Fruit fly (Drosophila melanogaster) whole organism, embryonic: ENCODE measurements around the gene CG44355.

Source experiments
- Awh ChIP-seq: fragments of 200-800 bp; sonication (Bioruptor generic); IDR thresholded peaks from 2 replicates; pipeline ENCODE4, ENCODE4 v1.3.6; 2022; ENCODE audit warnings: missing biosample characterization, missing genetic modification characterization
- CG10366 ChIP-seq: fragments of 200-800 bp; sonication (Bioruptor generic); IDR thresholded peaks from 2 replicates; pipeline ENCODE4 v1.3.6; 2022; ENCODE audit warnings: missing biosample characterization, missing genetic modification characterization
- CG10543 ChIP-seq: fragments of 200-800 bp; sonication (Bioruptor generic); optimal IDR thresholded peaks from 3 replicates; lab custom pipeline; 2017; ENCODE audit warnings: missing biosample characterization, mild to moderate bottlenecking, missing genetic modification characterization, moderate library complexity
- CG10979 ChIP-seq: fragments of 200-800 bp; sonication (Bioruptor generic); optimal IDR thresholded peaks from 2 replicates; lab custom pipeline; 2018; ENCODE audit warnings: missing biosample characterization, mild to moderate bottlenecking, missing genetic modification characterization, moderate library complexity
- CG12104 ChIP-seq: fragments of 200-800 bp; sonication (Bioruptor generic); optimal IDR thresholded peaks from 3 replicates; lab custom pipeline; 2016; ENCODE audit warnings: missing biosample characterization, missing genetic modification characterization
- CG13624 ChIP-seq: fragments of 200-800 bp; sonication (Bioruptor generic); optimal IDR thresholded peaks from 2 replicates; lab custom pipeline; 2016; ENCODE audit warnings: missing biosample characterization, missing genetic modification characterization
- CG16779 ChIP-seq: fragments of 200-800 bp; sonication (Bioruptor generic); IDR thresholded peaks from 2 replicates; pipeline ENCODE4 v1.3.6; 2022; ENCODE audit warnings: missing biosample characterization, missing genetic modification characterization
- CG17359 ChIP-seq: fragments of 200-800 bp; sonication (Bioruptor generic); optimal IDR thresholded peaks from 3 replicates; lab custom pipeline; 2018; ENCODE audit warnings: missing biosample characterization, mild to moderate bottlenecking, missing genetic modification characterization, moderate library complexity
- CG17612 ChIP-seq: fragments of 200-800 bp; sonication (Bioruptor generic); IDR thresholded peaks from 2 replicates; pipeline ENCODE4 v1.3.6; 2022; ENCODE audit warnings: missing biosample characterization, missing genetic modification characterization
- CG2678 ChIP-seq: fragments of 200-800 bp; sonication (Bioruptor generic); optimal IDR thresholded peaks from 3 replicates; lab custom pipeline; 2019; ENCODE audit warnings: missing biosample characterization, mild to moderate bottlenecking, missing genetic modification characterization, moderate library complexity
- CG32767 ChIP-seq: fragments of 200-800 bp; sonication (Bioruptor generic); IDR thresholded peaks from 2 replicates; pipeline ENCODE4 v1.3.6; 2022; ENCODE audit warnings: missing biosample characterization, missing genetic modification characterization
- CG3407 ChIP-seq: fragments of 200-800 bp; sonication (Bioruptor generic); optimal IDR thresholded peaks from 2 replicates; lab custom pipeline; 2018; ENCODE audit warnings: missing biosample characterization, mild to moderate bottlenecking, missing genetic modification characterization
- CG4328 ChIP-seq: fragments of 200-800 bp; sonication (Bioruptor generic); optimal IDR thresholded peaks from 3 replicates; lab custom pipeline; 2017; ENCODE audit warnings: missing biosample characterization, missing genetic modification reagents, missing genetic modification characterization
- CG4404 ChIP-seq: fragments of 200-800 bp; sonication (Bioruptor generic); IDR thresholded peaks from 2 replicates; pipeline ENCODE4 v1.3.6; 2022; ENCODE audit warnings: missing biosample characterization, missing genetic modification characterization
- CG6175 ChIP-seq: fragments of 200-800 bp; sonication (Bioruptor generic); IDR thresholded peaks from 3 replicates; pipeline ENCODE4 v1.3.6; 2022; ENCODE audit warnings: missing biosample characterization, missing genetic modification characterization
- CG6254 ChIP-seq: fragments of 200-800 bp; sonication (Bioruptor generic); optimal IDR thresholded peaks from 3 replicates; lab custom pipeline; 2017; ENCODE audit warnings: mild to moderate bottlenecking, missing biosample characterization, missing genetic modification reagents, missing genetic modification characterization
- CG6791 ChIP-seq: fragments of 200-800 bp; sonication (Bioruptor generic); IDR thresholded peaks from 3 replicates; pipeline ENCODE4 v1.3.6; 2022; ENCODE audit warnings: missing biosample characterization, missing genetic modification characterization; ENCODE audit not compliant: partially characterized antibody
- CG6854 ChIP-seq: fragments of 200-800 bp; sonication (Bioruptor generic); optimal IDR thresholded peaks from 3 replicates; lab custom pipeline; 2017; ENCODE audit warnings: missing biosample characterization, mild to moderate bottlenecking, missing genetic modification characterization
- CG7786 ChIP-seq: fragments of 200-800 bp; sonication (Bioruptor generic); optimal IDR thresholded peaks from 2 replicates; lab custom pipeline; 2016; ENCODE audit warnings: missing biosample characterization, missing genetic modification characterization
- CG8924 ChIP-seq: fragments of 200-800 bp; optimal IDR thresholded peaks from 3 replicates; lab custom pipeline; 2019; ENCODE audit warnings: missing biosample characterization, mild to moderate bottlenecking, missing genetic modification characterization, moderate library complexity
- CG9215 ChIP-seq: fragments of 200-800 bp; sonication (Bioruptor generic); IDR thresholded peaks from 2 replicates; pipeline ENCODE4 v1.3.6; 2022; ENCODE audit warnings: missing biosample characterization, missing genetic modification characterization
- Dbx ChIP-seq: fragments of 200-800 bp; sonication (Bioruptor generic); IDR thresholded peaks from 3 replicates; pipeline ENCODE4 v1.3.6; 2022; ENCODE audit warnings: missing biosample characterization, missing genetic modification characterization
- HHEX ChIP-seq: fragments of 200-800 bp; sonication (Bioruptor generic); optimal IDR thresholded peaks from 3 replicates; lab custom pipeline; 2017; ENCODE audit warnings: missing biosample characterization, mild to moderate bottlenecking, missing genetic modification characterization, missing genetic modification reagents
- Mes4 ChIP-seq: fragments of 200-800 bp; sonication (Bioruptor generic); optimal IDR thresholded peaks from 2 replicates; lab custom pipeline; 2016; ENCODE audit warnings: missing biosample characterization, missing genetic modification characterization
- Nf-YA ChIP-seq: fragments of 200-800 bp; sonication (Bioruptor generic); IDR thresholded peaks from 2 replicates; pipeline ENCODE4 v1.3.6; 2022; ENCODE audit warnings: missing biosample characterization, missing genetic modification characterization
- Rx ChIP-seq: fragments of 200-800 bp; sonication (Bioruptor generic); IDR thresholded peaks from 2 replicates; pipeline ENCODE4 v1.3.6; 2022; ENCODE audit warnings: missing biosample characterization, missing genetic modification characterization
- Sox100B ChIP-seq: fragments of 200-800 bp; sonication (Bioruptor generic); optimal IDR thresholded peaks from 3 replicates; lab custom pipeline; 2018; ENCODE audit warnings: missing biosample characterization, mild to moderate bottlenecking, missing genetic modification characterization
- YL-1 ChIP-seq: fragments of 200-800 bp; sonication (Bioruptor generic); optimal IDR thresholded peaks from 3 replicates; lab custom pipeline; 2017; ENCODE audit warnings: missing biosample characterization, mild to moderate bottlenecking, missing genetic modification characterization
- bsh ChIP-seq, 2 experiments: fragments of 200-800 bp; sonication (Bioruptor generic); optimal IDR thresholded peaks; 2 replicates each; lab custom pipeline; 2017 to 2018; ENCODE audit warnings: mild to moderate bottlenecking in 2 of 2, missing biosample characterization in 2 of 2, missing genetic modification characterization in 2 of 2, moderate library complexity in 1 of 2
- cato ChIP-seq: fragments of 200-800 bp; sonication (Bioruptor generic); optimal IDR thresholded peaks from 2 replicates; lab custom pipeline; 2016; ENCODE audit warnings: missing biosample characterization, missing genetic modification characterization, borderline replicate concordance
- chinmo ChIP-seq: fragments of 200-800 bp; sonication (Bioruptor generic); IDR thresholded peaks from 4 replicates; pipeline ENCODE4 v1.3.6; 2022; ENCODE audit warnings: missing biosample characterization, missing genetic modification characterization; ENCODE audit not compliant: partially characterized antibody
- dan ChIP-seq: fragments of 200-800 bp; sonication (Bioruptor generic); IDR thresholded peaks from 2 replicates; pipeline ENCODE4 v1.3.6; 2022; ENCODE audit warnings: missing biosample characterization, missing genetic modification characterization
- dysf ChIP-seq: fragments of 200-800 bp; sonication (Bioruptor generic); IDR thresholded peaks from 3 replicates; pipeline ENCODE4 v1.3.6; 2022; ENCODE audit warnings: missing biosample characterization, missing genetic modification characterization
- fd102C ChIP-seq: fragments of 200-800 bp; sonication (Bioruptor generic); optimal IDR thresholded peaks from 2 replicates; lab custom pipeline; 2018; ENCODE audit warnings: missing biosample characterization, mild to moderate bottlenecking, missing genetic modification characterization, moderate library complexity
- fd3F ChIP-seq: fragments of 200-800 bp; sonication (Bioruptor generic); optimal IDR thresholded peaks from 2 replicates; lab custom pipeline; 2018; ENCODE audit warnings: missing biosample characterization, mild to moderate bottlenecking, missing genetic modification characterization, moderate library complexity
- gce ChIP-seq: fragments of 200-800 bp; sonication (Bioruptor generic); IDR thresholded peaks from 3 replicates; pipeline ENCODE4 v1.3.6; 2022; ENCODE audit warnings: missing biosample characterization, missing genetic modification characterization
- gro ChIP-seq: fragments of 200-800 bp; sonication (Bioruptor generic); optimal IDR thresholded peaks from 2 replicates; lab custom pipeline; 2016; ENCODE audit warnings: missing biosample characterization, missing genetic modification characterization
- hth ChIP-seq: fragments of >200 bp; optimal IDR thresholded peaks from 2 replicates; lab custom pipeline; 2017; ENCODE audit warnings: inconsistent platforms
- nerfin-2 ChIP-seq: fragments of 200-800 bp; sonication (Bioruptor generic); IDR thresholded peaks from 2 replicates; pipeline ENCODE4 v1.3.6; 2022; ENCODE audit warnings: missing biosample characterization, missing genetic modification characterization; ENCODE audit not compliant: partially characterized antibody
- onecut ChIP-seq: fragments of 200-800 bp; sonication (Bioruptor generic); IDR thresholded peaks from 2 replicates; pipeline ENCODE4 v1.3.6; 2022; ENCODE audit warnings: missing biosample characterization, missing genetic modification characterization
- pan ChIP-seq, 4 experiments: fragments of >200 bp in 3 of 4; fragments of 200-800 bp in 1 of 4; sonication (Bioruptor generic) in 1 of 4; optimal IDR thresholded peaks in 3 of 4; IDR thresholded peaks in 1 of 4; 2 replicates each; pipeline versions ENCODE4 v1.3.6 to Lab custom; 2017 to 2022; ENCODE audit warnings: missing biosample characterization in 2 of 4, missing genetic modification characterization in 2 of 4, mixed read lengths in 1 of 4
- ro ChIP-seq: fragments of 200-800 bp; sonication (Bioruptor generic); IDR thresholded peaks from 2 replicates; pipeline ENCODE4 v1.3.6; 2022; ENCODE audit warnings: missing biosample characterization, missing genetic modification characterization
- run ChIP-seq: fragments of 200-800 bp; sonication (Bioruptor generic); optimal IDR thresholded peaks from 3 replicates; lab custom pipeline; 2018; ENCODE audit warnings: missing biosample characterization, mild to moderate bottlenecking, missing genetic modification characterization
- schlank ChIP-seq: fragments of 200-800 bp; sonication (Bioruptor generic); optimal IDR thresholded peaks from 2 replicates; lab custom pipeline; 2018; ENCODE audit warnings: missing biosample characterization, mild to moderate bottlenecking, missing genetic modification characterization
- sna ChIP-seq: fragments of 200-800 bp; sonication (Bioruptor generic); IDR thresholded peaks from 2 replicates; pipeline ENCODE4 v1.3.6; 2022; ENCODE audit warnings: missing biosample characterization, missing genetic modification characterization; ENCODE audit not compliant: partially characterized antibody
- sob ChIP-seq: fragments of 200-800 bp; sonication (Bioruptor generic); IDR thresholded peaks from 2 replicates; pipeline ENCODE4 v1.3.6; 2022; ENCODE audit warnings: missing biosample characterization, missing genetic modification characterization
- tio ChIP-seq: fragments of 200-800 bp; sonication (Bioruptor generic); optimal IDR thresholded peaks from 2 replicates; lab custom pipeline; 2017; ENCODE audit warnings: missing biosample characterization, missing genetic modification characterization, inconsistent platforms
- trh ChIP-seq: fragments of 200-800 bp; sonication (Bioruptor generic); optimal IDR thresholded peaks from 2 replicates; lab custom pipeline; 2016; ENCODE audit warnings: missing biosample characterization, missing genetic modification characterization
- ttk ChIP-seq: fragments of 200-800 bp; sonication (Bioruptor generic); IDR thresholded peaks from 2 replicates; pipeline ENCODE4 v2.1.2; 2022; ENCODE audit warnings: missing biosample characterization, missing genetic modification characterization
- vfl ChIP-seq: fragments of 200-800 bp; sonication (Bioruptor generic); optimal IDR thresholded peaks from 2 replicates; lab custom pipeline; 2016; ENCODE audit warnings: missing biosample characterization, missing genetic modification characterization
- wek ChIP-seq: fragments of 200-800 bp; sonication (Bioruptor generic); optimal IDR thresholded peaks from 3 replicates; lab custom pipeline; 2018; ENCODE audit warnings: missing biosample characterization, mild to moderate bottlenecking, missing genetic modification characterization, moderate library complexity

The CG44355 gene

dm6 chr3L:12350307-12350706 lies 39.7 kb downstream of the CG44355 start (continued):
- TF ChIP-seq bsh (GFP tag; optimal IDR thresholded peaks at IDR 0.05; lab: Kevin White, UChicago), result no peak
- no peak for TF ChIP-seq CG17359 (tag; lab: Kevin White, UChicago)
- TF ChIP-seq tio (GFP tag; lab: Kevin White, UChicago), result no peak
- no peak for TF ChIP-seq sna (GFP tag; lab: Robert Waterston, UW)
- TF ChIP-seq nerfin-2 (GFP tag; lab: Robert Waterston, UW), result no peak
- TF ChIP-seq onecut (GFP tag; lab: Robert Waterston, UW), result no peak; the same call in 1 of the 2 replicates
- TF ChIP-seq Awh (GFP tag; lab: Robert Waterston, UW), result no peak
- TF ChIP-seq CG7786 (GFP tag; lab: Kevin White, UChicago), result peak; percentile 21
- TF ChIP-seq CG32767, result no peak
- TF ChIP-seq CG4328 (GFP tag; lab: Kevin White, UChicago), result no peak
- no peak for TF ChIP-seq YL-1
- 0 out of 3 replicates have a peak, but pooled peaks have one; percentile 30 for TF ChIP-seq Dbx
- TF ChIP-seq Mes4 (GFP tag; lab: Kevin White, UChicago), result no peak
- peak; percentile 7 for TF ChIP-seq gro
- TF ChIP-seq Sox100B (GFP tag; lab: Kevin White, UChicago), result peak; percentile 33
- TF ChIP-seq Rx (GFP tag; lab: Robert Waterston, UW), result no peak
- no peak for TF ChIP-seq vfl
- TF ChIP-seq schlank (tag; lab: Kevin White, UChicago), result peak; percentile 53
- TF ChIP-seq CG12104 (GFP tag; lab: Kevin White, UChicago), result peak; percentile 33
- TF ChIP-seq CG6175 (GFP tag; lab: Robert Waterston, UW), result no peak
- no peak for TF ChIP-seq CG9215 (GFP tag; lab: Robert Waterston, UW)
- no peak for TF ChIP-seq ro (GFP tag; lab: Robert Waterston, UW)
- TF ChIP-seq CG2678 (tag; lab: Kevin White, UChicago), result no peak
- TF ChIP-seq CG16779, result no peak
- peak; percentile 54 for TF ChIP-seq HHEX (GFP tag; lab: Kevin White, UChicago)
- TF ChIP-seq CG10979 (tag; lab: Kevin White, UChicago), result no peak
- no peak for TF ChIP-seq chinmo (GFP tag; lab: Robert Waterston, UW)
- no peak for TF ChIP-seq sob
- TF ChIP-seq gce (GFP tag; lab: Robert Waterston, UW), result no peak
- TF ChIP-seq CG10366, result no peak
- no peak for TF ChIP-seq hth (lab: Kevin White, UChicago)
- TF ChIP-seq CG10543 (GFP tag; lab: Kevin White, UChicago), result no peak
- TF ChIP-seq fd102C (GFP tag; lab: Kevin White, UChicago), result no peak
- TF ChIP-seq wek (GFP tag; lab: Kevin White, UChicago), result peak; percentile 32
- peak; percentile 2 for TF ChIP-seq fd3F
- no peak for TF ChIP-seq CG6854
- no peak for TF ChIP-seq CG17612 (GFP tag; lab: Robert Waterston, UW)
- TF ChIP-seq cato (GFP tag; lab: Kevin White, UChicago), result no peak
- no peak for TF ChIP-seq CG6254 (GFP tag; lab: Kevin White, UChicago)
- TF ChIP-seq ttk (GFP tag; lab: Robert Waterston, UW), result no peak
- no peak for TF ChIP-seq pan (optimal IDR thresholded peaks at IDR 0.05; lab: Kevin White, UChicago)
- no peak for TF ChIP-seq pan (GFP tag; optimal IDR thresholded peaks at IDR 0.05 in 1 of 2, IDR thresholded peaks at IDR 0.05 in 1 of 2)
- TF ChIP-seq CG13624, result no peak
- no peak for TF ChIP-seq Nf-YA
- TF ChIP-seq dysf (GFP tag; lab: Robert Waterston, UW), result 0 out of 3 replicates have a peak, but pooled peaks have one; percentile 6
- no peak for TF ChIP-seq CG8924
- TF ChIP-seq CG4404 (GFP tag; lab: Robert Waterston, UW), result no peak
- no peak for TF ChIP-seq run (tag; lab: Kevin White, UChicago)
- peak; percentile 5 for TF ChIP-seq CG3407 (GFP tag; lab: Kevin White, UChicago)
- no peak for TF ChIP-seq trh
- no peak for TF ChIP-seq dan (GFP tag; lab: Robert Waterston, UW)
- TF ChIP-seq CG6791 (GFP tag; lab: Robert Waterston, UW), result no peak
